Worm (Caenorhabditis elegans): ENCODE data around the gene lpl-1.

The lpl-1 gene

DNA sequence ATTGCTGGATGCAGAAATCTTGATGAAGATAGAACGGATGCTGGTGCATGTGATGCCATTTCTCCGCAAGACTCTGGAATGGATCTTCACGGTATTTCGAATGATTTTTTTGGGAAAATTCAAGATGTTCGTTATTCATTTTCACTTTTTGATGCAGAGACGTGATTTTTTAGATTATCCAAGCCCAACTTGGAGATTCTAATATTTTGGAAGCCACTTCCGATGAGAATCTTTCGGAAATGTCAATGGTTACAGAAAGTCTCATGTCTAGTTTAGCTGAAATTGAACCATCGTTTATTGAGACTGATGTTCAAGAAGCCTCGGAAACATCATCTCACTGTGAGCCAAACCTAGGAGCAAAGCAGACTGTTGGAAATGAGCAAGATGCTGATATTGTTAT, 7.0 kb upstream of the lpl-1 start:
- TF ChIP-seq snpc-1.3 (tag; optimal IDR thresholded peaks at IDR 0.05; ENCODE audit: insufficient read depth): no peak
- no peak for TF ChIP-seq ceh-91 (GFP tag; IDR thresholded peaks at IDR 0.05)
- no peak for TF ChIP-seq snpc-3.4 (tag; optimal IDR thresholded peaks at IDR 0.05)
- no peak for TF ChIP-seq lin-26 (GFP tag; IDR thresholded peaks at IDR 0.05)

DNA sequence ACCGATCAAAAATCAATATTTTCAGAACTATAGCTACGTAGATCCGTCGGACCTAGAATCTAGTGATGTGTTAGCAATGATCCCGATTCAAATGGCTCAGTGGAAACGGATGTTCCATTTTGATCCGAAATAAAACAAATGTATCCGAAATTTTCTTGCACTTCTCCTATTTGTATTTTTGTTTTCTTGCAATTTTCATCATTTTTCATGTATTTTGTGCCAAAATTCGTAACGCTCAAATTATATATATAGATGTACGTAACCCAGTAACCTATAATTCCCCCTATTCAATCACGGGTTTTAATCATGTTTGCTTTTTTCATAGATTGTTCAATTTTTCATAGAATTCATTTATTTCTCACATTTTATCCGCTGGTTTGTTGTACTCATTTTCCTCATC, 5.1 kb upstream of the lpl-1 start, which contains the start of gene gldi-10:
TSS of gene gldi-10 (plus strand) at position 301 of the 400 bp plus-strand sequence.
- no peak for TF ChIP-seq B0035.1 (tag; optimal IDR thresholded peaks at IDR 0.05)
- no peak for TF ChIP-seq F22D6.2 (tag; optimal IDR thresholded peaks at IDR 0.05)
- TF ChIP-seq K12H6.12 (tag; optimal IDR thresholded peaks at IDR 0.05): no peak
- no peak for TF ChIP-seq let-607 (tag; optimal IDR thresholded peaks at IDR 0.05)
- TF ChIP-seq lir-1 (GFP tag; conservative IDR thresholded peaks at IDR 0.05): no peak
- no peak for TF ChIP-seq tlf-1 (GFP tag; optimal IDR thresholded peaks at IDR 0.05)
- TF ChIP-seq Y95B8A.8 (GFP tag; IDR thresholded peaks at IDR 0.05): no peak
- no peak for TF ChIP-seq sptf-2 (GFP tag; optimal IDR thresholded peaks at IDR 0.05)
- no peak for TF ChIP-seq him-1 (tag; optimal IDR thresholded peaks at IDR 0.05)
- TF ChIP-seq F57C9.4 (tag; optimal IDR thresholded peaks at IDR 0.05): no peak
- no peak for TF ChIP-seq nfya-1 (tag; optimal IDR thresholded peaks at IDR 0.05; ENCODE audit: borderline replicate concordance, insufficient read depth)
- TF ChIP-seq F55B11.4 (tag; optimal IDR thresholded peaks at IDR 0.05; ENCODE audit: borderline replicate concordance, insufficient read depth): no peak
- TF ChIP-seq mxl-1 (tag; optimal IDR thresholded peaks at IDR 0.05): no peak
- TF ChIP-seq hrde-1 (tag; optimal IDR thresholded peaks at IDR 0.05; ENCODE audit: borderline replicate concordance): no peak
- TF ChIP-seq unc-62 (GFP tag; optimal IDR thresholded peaks at IDR 0.05): no peak

DNA sequence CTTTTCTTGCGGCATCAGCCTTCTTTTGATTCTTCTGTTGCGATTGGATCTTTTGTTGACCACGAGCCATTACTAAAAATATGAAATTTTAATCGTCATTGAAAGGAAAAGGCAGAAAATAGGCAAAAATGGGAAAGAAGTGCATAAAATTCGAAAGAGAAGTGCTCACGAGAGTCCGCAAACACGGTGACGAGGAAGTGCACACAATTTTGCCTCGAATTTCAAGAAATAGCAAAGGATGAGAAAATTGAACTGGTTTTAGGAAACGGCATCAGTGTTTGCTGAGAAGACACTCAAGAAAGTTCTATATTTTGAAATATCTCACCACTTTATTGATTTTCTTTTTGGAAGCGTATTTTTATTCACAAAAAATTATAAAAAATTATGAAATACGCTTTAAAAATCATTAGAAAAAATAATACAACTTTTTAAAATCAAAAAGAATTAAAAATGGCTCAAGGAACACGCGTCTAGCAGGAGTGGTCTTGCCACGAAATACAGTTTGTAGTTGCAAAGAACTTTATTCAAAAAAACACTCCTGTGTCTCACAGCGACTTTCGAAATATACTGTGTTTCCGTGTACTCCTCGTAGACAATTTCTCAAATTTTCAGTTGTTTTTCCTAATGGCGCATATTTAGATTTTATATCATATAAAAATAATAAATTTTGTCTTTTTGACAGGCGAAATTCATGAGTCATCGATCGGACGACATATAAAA, 2.5 kb upstream of the lpl-1 start, which contains the start of the genes znf-706 and cpna-3:
TSS of gene znf-706 (minus strand) at position 72 of the 720 bp plus-strand sequence.
TSS of gene cpna-3 (plus strand) at position 683 of the 720 bp plus-strand sequence.
- TF ChIP-seq tbx-9 (tag; optimal IDR thresholded peaks at IDR 0.05; ENCODE audit: borderline replicate concordance) (no peak), ztf-26 (tag; optimal IDR thresholded peaks at IDR 0.05) (no peak), repo-1 (tag; optimal IDR thresholded peaks at IDR 0.05) (no peak), Y95B8A.8 (GFP tag; IDR thresholded peaks at IDR 0.05) (no peak), Y79H2A.3 (GFP tag; conservative IDR thresholded peaks at IDR 0.05) (no peak), mel-28 (tag; optimal IDR thresholded peaks at IDR 0.05; ENCODE audit: borderline replicate concordance) (no peak), dpl-1 (GFP tag; optimal IDR thresholded peaks at IDR 0.05) (no peak), ztf-6 (GFP tag; IDR thresholded peaks at IDR 0.05) (no peak), B0336.3 (GFP tag; IDR thresholded peaks at IDR 0.05) (no peak), ceh-100 (GFP tag; IDR thresholded peaks at IDR 0.05) (no peak), ceh-79 (tag; optimal IDR thresholded peaks at IDR 0.05) (no peak), ceh-27 (GFP tag; optimal IDR thresholded peaks at IDR 0.05) (no peak), F33H1.4 (GFP tag; IDR thresholded peaks at IDR 0.05) (peak; percentile 88), F49E8.2 (tag; optimal IDR thresholded peaks at IDR 0.05; ENCODE audit: insufficient read depth) (peak; percentile 60), ceh-40 (GFP tag; IDR thresholded peaks at IDR 0.05) (no peak), ztf-18 (tag; optimal IDR thresholded peaks at IDR 0.05) (no peak), F23B12.7 (tag; optimal IDR thresholded peaks at IDR 0.05; ENCODE audit: insufficient read depth) (peak; percentile 36), xnd-1 (tag; optimal IDR thresholded peaks at IDR 0.05) (peak; percentile 35), lin-40 (tag; optimal IDR thresholded peaks at IDR 0.05) (no peak), F57A8.1 (GFP tag; optimal IDR thresholded peaks at IDR 0.05) (no peak), sea-2 (GFP tag; IDR thresholded peaks at IDR 0.05) (no peak), let-526 (GFP tag; IDR thresholded peaks at IDR 0.05) (no peak), somi-1 (GFP tag; optimal IDR thresholded peaks at IDR 0.05) (no peak), madf-8 (GFP tag; conservative IDR thresholded peaks at IDR 0.05) (peak; percentile 61), cebp-1 (GFP tag; IDR thresholded peaks at IDR 0.05) (no peak), cebp-1 (tag; optimal IDR thresholded peaks at IDR 0.05) (peak; percentile 42), attf-6 (GFP tag; IDR thresholded peaks at IDR 0.05) (no peak), snpc-3.4 (tag; optimal IDR thresholded peaks at IDR 0.05) (peak; percentile 32)

Measured in whole organism, young adult.